Worm (Caenorhabditis elegans) whole organism, young adult: Measurements from ENCODE around the gene hal-3.

Source experiments
- sea-2 ChIP-seq: fragments of 200-800 bp; sonication (Bioruptor generic); IDR thresholded peaks from 2 replicates; pipeline ENCODE4 v1.3.6; 2022; ENCODE audit warnings: missing genetic modification characterization, missing compliant biosample characterization
- unc-62 ChIP-seq: fragments of 150-350 bp; optimal IDR thresholded peaks from 2 replicates; lab custom pipeline; 2014; ENCODE audit warnings: missing biosample characterization, missing genetic modification reagents, missing genetic modification characterization

- TF ChIP-seq unc-62 (GFP tag; lab: Kevin White, UChicago) (no peak), sea-2 (no peak)
Measured at ce11 chrII:9644940-9645634, 28.2 kb upstream of the hal-3 start.
